Worm (Caenorhabditis elegans) whole organism, early embryonic: ENCODE results near the gene B0348.2.

Source experiments
- ama-1 ChIP-seq: fragments of 150-350 bp; optimal IDR thresholded peaks from 2 replicates; lab custom pipeline; 2014
- ets-7 ChIP-seq: sonication (generic microtip); optimal IDR thresholded peaks from 2 replicates; lab custom pipeline; 2016; ENCODE audit warnings: missing genotype, missing genetic modification characterization, missing compliant biosample characterization
- flt-1 ChIP-seq: fragments of 200-800 bp; sonication (Bioruptor generic); IDR thresholded peaks from 2 replicates; pipeline ENCODE4 v1.3.6; 2022; ENCODE audit warnings: missing genetic modification characterization, missing compliant biosample characterization
- hmg-4 ChIP-seq: fragments of 200-800 bp; sonication (Bioruptor generic); optimal IDR thresholded peaks from 2 replicates; lab custom pipeline; 2018; ENCODE audit warnings: mild to moderate bottlenecking, missing genetic modification characterization, missing compliant biosample characterization
- hnd-1 ChIP-seq: sonication (generic microtip); optimal IDR thresholded peaks from 2 replicates; lab custom pipeline; 2016; ENCODE audit warnings: missing genetic modification characterization, missing compliant biosample characterization
- pes-1 ChIP-seq: fragments of 200-800 bp; sonication (Bioruptor generic); IDR thresholded peaks from 2 replicates; pipeline ENCODE4 v1.3.6; 2022; ENCODE audit warnings: missing genetic modification reagents, missing genetic modification characterization, missing compliant biosample characterization
- sea-1 ChIP-seq: fragments of 200-800 bp; sonication (Bioruptor generic); conservative IDR thresholded peaks from 2 replicates; pipeline ENCODE4 v1.3.6; 2022; ENCODE audit warnings: missing genetic modification characterization, missing compliant biosample characterization
- tra-4 ChIP-seq: sonication (generic microtip); optimal IDR thresholded peaks from 2 replicates; lab custom pipeline; 2017; ENCODE audit warnings: missing genetic modification characterization, missing compliant biosample characterization

ce11 chrV:47799-48198 lies 2.7 kb downstream of the B0348.2 start:
- TF ChIP-seq hnd-1 (tag; lab: Kevin White, UChicago) (no peak), sea-1 (no peak), ama-1 (lab: Kevin White, UChicago) (no peak), flt-1 (GFP tag; lab: Robert Waterston, UW) (no peak), tra-4 (tag; lab: Kevin White, UChicago) (no peak), pes-1 (no peak), ets-7 (tag; lab: Kevin White, UChicago) (no peak), hmg-4 (no peak)
